Fruit fly (Drosophila melanogaster): Measurements from ENCODE around the gene CG6276.
A peak's percentile ranks its signal among the peaks of the same experiment; 100 is the strongest.

CG6276 gene

DNA sequence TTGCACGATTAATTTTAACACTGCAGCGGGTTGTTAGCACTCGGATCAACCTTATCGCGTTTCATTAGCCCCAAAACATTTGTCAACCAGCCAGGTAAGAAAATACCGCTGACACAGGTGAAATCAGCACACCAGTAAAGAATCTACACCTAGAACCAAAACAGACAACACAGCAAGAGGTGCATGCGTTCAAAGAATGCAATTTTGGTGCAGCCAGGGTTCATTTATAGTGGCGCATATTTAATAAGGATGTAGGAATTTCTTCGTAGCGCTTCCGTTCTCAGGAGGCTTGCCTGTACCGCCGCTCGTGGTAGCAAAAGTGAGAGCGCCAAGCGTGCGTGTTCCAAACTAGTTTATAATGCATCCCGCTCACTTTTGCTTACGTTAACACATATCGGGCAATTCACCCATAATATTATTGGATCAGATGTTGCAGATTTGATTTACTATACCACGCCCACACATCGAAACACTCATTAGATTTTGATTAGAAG is 22.6 kb upstream of the CG6276 start (continued):
- TF ChIP-seq ind (GFP tag; optimal IDR thresholded peaks at IDR 0.05): peak; percentile 14
- no peak for TF ChIP-seq CG12391 (tag; optimal IDR thresholded peaks at IDR 0.05)
- no peak for TF ChIP-seq caup (GFP tag; optimal IDR thresholded peaks at IDR 0.05; ENCODE audit: severe bottlenecking)
- TF ChIP-seq CG1832 (GFP tag; optimal IDR thresholded peaks at IDR 0.05): no peak
- TF ChIP-seq trem (tag; optimal IDR thresholded peaks at IDR 0.05): no peak
- TF ChIP-seq CG12942 (GFP tag; optimal IDR thresholded peaks at IDR 0.05): no peak
- TF ChIP-seq Dfd (GFP tag; optimal IDR thresholded peaks at IDR 0.05): no peak
- TF ChIP-seq CG9797 (GFP tag; optimal IDR thresholded peaks at IDR 0.05): no peak
- no peak for TF ChIP-seq CG7271 (tag; optimal IDR thresholded peaks at IDR 0.05)
- no peak for TF ChIP-seq pan (optimal IDR thresholded peaks at IDR 0.05)
- TF ChIP-seq pan (GFP tag; optimal IDR thresholded peaks at IDR 0.05 in 1 of 2, IDR thresholded peaks at IDR 0.05 in 1 of 2): peak in 1 of 2 experiments; percentile 34
- peak; percentile 16; the same call in 1 of the 2 replicates for TF ChIP-seq Scr (GFP tag; IDR thresholded peaks at IDR 0.05; ENCODE audit: partially characterized antibody)
- peak in 1 of 2 experiments; percentile 27 for TF ChIP-seq Trl (optimal IDR thresholded peaks at IDR 0.05)
- TF ChIP-seq Trl (GFP tag; optimal IDR thresholded peaks at IDR 0.05): no peak
- TF ChIP-seq Doc2 (GFP tag; IDR thresholded peaks at IDR 0.05): no peak
- TF ChIP-seq Nf-YB (GFP tag; optimal IDR thresholded peaks at IDR 0.05): no peak
- no peak for TF ChIP-seq Dip3 (GFP tag; optimal IDR thresholded peaks at IDR 0.05)
- TF ChIP-seq GATAe (GFP tag; conservative IDR thresholded peaks at IDR 0.05): no peak
- TF ChIP-seq Stat92E (GFP tag; optimal IDR thresholded peaks at IDR 0.05): no peak
- TF ChIP-seq CG11723 (GFP tag; optimal IDR thresholded peaks at IDR 0.05): no peak
- no peak for TF ChIP-seq Nf-YC (tag; optimal IDR thresholded peaks at IDR 0.05)
- TF ChIP-seq esg (GFP tag; conservative IDR thresholded peaks at IDR 0.05): peak; percentile 34; the same call in 1 of the 2 replicates
- no peak for TF ChIP-seq CG15011 (GFP tag; optimal IDR thresholded peaks at IDR 0.05)
- no peak for TF ChIP-seq CG3407 (GFP tag; optimal IDR thresholded peaks at IDR 0.05)
- TF ChIP-seq CrebB (tag; optimal IDR thresholded peaks at IDR 0.05): no peak
- no peak for TF ChIP-seq sisA (GFP tag; IDR thresholded peaks at IDR 0.05)
- no peak for TF ChIP-seq bigmax (GFP tag; optimal IDR thresholded peaks at IDR 0.05)
- peak; percentile 10 for TF ChIP-seq pnt (GFP tag; optimal IDR thresholded peaks at IDR 0.05)
- no peak for TF ChIP-seq hb (GFP tag; IDR thresholded peaks at IDR 0.05; ENCODE audit: partially characterized antibody)
- TF ChIP-seq CG1647 (GFP tag; optimal IDR thresholded peaks at IDR 0.05): no peak
- TF ChIP-seq Mrtf (GFP tag; IDR thresholded peaks at IDR 0.05): no peak
- TF ChIP-seq ara (GFP tag; IDR thresholded peaks at IDR 0.05): peak; percentile 22; the same call in 1 of the 2 replicates
- TF ChIP-seq Med (GFP tag): peak; percentile 40
- TF ChIP-seq CG10959 (GFP tag; IDR thresholded peaks at IDR 0.05): 0 out of 2 replicates have a peak, but pooled peaks have one; percentile 44
- TF ChIP-seq CG10147 (GFP tag; optimal IDR thresholded peaks at IDR 0.05): no peak
- TF ChIP-seq CG7963 (GFP tag; IDR thresholded peaks at IDR 0.05; ENCODE audit: partially characterized antibody): no peak
- TF ChIP-seq CG31224 (GFP tag; IDR thresholded peaks at IDR 0.05): peak; percentile 16; the same call in 1 of the 2 replicates
- TF ChIP-seq CG6654 (GFP tag; optimal IDR thresholded peaks at IDR 0.05): no peak
- peak; percentile 56; the same call in 2 of the 3 replicates for TF ChIP-seq CG11456 (GFP tag; IDR thresholded peaks at IDR 0.05)
- no peak for TF ChIP-seq bbx (GFP tag; IDR thresholded peaks at IDR 0.05; ENCODE audit: partially characterized antibody)
- no peak for TF ChIP-seq CG12219 (GFP tag; optimal IDR thresholded peaks at IDR 0.05)
- no peak for TF ChIP-seq dan (GFP tag; IDR thresholded peaks at IDR 0.05)
- TF ChIP-seq CG1603 (tag; optimal IDR thresholded peaks at IDR 0.05): no peak
- 0 out of 2 replicates have a peak, but pooled peaks have one; percentile 25 for TF ChIP-seq CG10366 (GFP tag; IDR thresholded peaks at IDR 0.05)
- TF ChIP-seq Fer3 (tag; optimal IDR thresholded peaks at IDR 0.05): no peak
- no peak for TF ChIP-seq ttk (GFP tag; IDR thresholded peaks at IDR 0.05)
- no peak for TF ChIP-seq Taf1 (GFP tag; IDR thresholded peaks at IDR 0.05)
- no peak for TF ChIP-seq CG8924 (tag; optimal IDR thresholded peaks at IDR 0.05)
- TF ChIP-seq CG3995 (GFP tag; optimal IDR thresholded peaks at IDR 0.05): no peak
- TF ChIP-seq CG33213 (GFP tag; optimal IDR thresholded peaks at IDR 0.05): no peak
- TF ChIP-seq Xrp1 (GFP tag; IDR thresholded peaks at IDR 0.05): 0 out of 2 replicates have a peak, but pooled peaks have one; percentile 32

Data from whole organism, embryonic.